Worm (Caenorhabditis elegans) whole organism, young adult: ENCODE results near the gene cest-8.

Source experiments
- B0035.1 ChIP-seq: sonication (generic microtip); optimal IDR thresholded peaks from 2 replicates; lab custom pipeline; 2016; ENCODE audit warnings: missing genetic modification characterization, mild to moderate bottlenecking, missing compliant biosample characterization, missing genotype, missing genetic modification reagents
- C17E4.6 ChIP-seq: fragments of 200-800 bp; sonication (Bioruptor generic); IDR thresholded peaks from 2 replicates; pipeline ENCODE4 v1.3.6; 2022; ENCODE audit warnings: missing genetic modification reagents, missing genetic modification characterization, missing compliant biosample characterization
- F22D6.2 ChIP-seq: sonication (generic microtip); optimal IDR thresholded peaks from 2 replicates; lab custom pipeline; 2016; ENCODE audit warnings: mild to moderate bottlenecking, missing genetic modification characterization, missing compliant biosample characterization
- F33H1.4 ChIP-seq: fragments of 200-800 bp; sonication (Bioruptor generic); IDR thresholded peaks from 2 replicates; pipeline ENCODE4 v1.3.6; 2022; ENCODE audit warnings: missing genetic modification reagents, missing genetic modification characterization, missing compliant biosample characterization
- F49E8.2 ChIP-seq: sonication (generic microtip); optimal IDR thresholded peaks from 3 replicates; lab custom pipeline; 2017; ENCODE audit warnings: missing genetic modification characterization, mild to moderate bottlenecking, missing compliant biosample characterization, antibody characterized with exemption, moderate library complexity; ENCODE audit not compliant: insufficient read depth
- Y95B8A.8 ChIP-seq: fragments of 200-800 bp; sonication (Bioruptor generic); IDR thresholded peaks from 2 replicates; pipeline ENCODE4 v1.3.6; 2022; ENCODE audit warnings: missing genetic modification reagents, missing genetic modification characterization, missing compliant biosample characterization
- akir-1 ChIP-seq: fragments of 200-800 bp; sonication (Bioruptor generic); optimal IDR thresholded peaks from 2 replicates; lab custom pipeline; 2018; ENCODE audit warnings: mild to moderate bottlenecking, missing genetic modification characterization, moderate library complexity, missing compliant biosample characterization
- cebp-2 ChIP-seq: fragments of 200-800 bp; sonication (Bioruptor generic); IDR thresholded peaks from 2 replicates; pipeline ENCODE4 v1.3.6; 2022; ENCODE audit warnings: missing genetic modification characterization, missing compliant biosample characterization
- ceh-27 ChIP-seq: fragments of 200-800 bp; sonication (Bioruptor generic); optimal IDR thresholded peaks from 2 replicates; lab custom pipeline; 2018; ENCODE audit warnings: mild to moderate bottlenecking, missing genetic modification characterization, moderate library complexity, missing compliant biosample characterization
- ceh-91 ChIP-seq: fragments of 200-800 bp; sonication (Bioruptor generic); IDR thresholded peaks from 2 replicates; pipeline ENCODE4 v1.3.6; 2022; ENCODE audit warnings: missing genetic modification reagents, missing genetic modification characterization, missing compliant biosample characterization
- chd-7 ChIP-seq: sonication (generic microtip); optimal IDR thresholded peaks from 2 replicates; lab custom pipeline; 2016; ENCODE audit warnings: mild to moderate bottlenecking, missing genetic modification characterization, moderate library complexity, missing compliant biosample characterization
- efl-1 ChIP-seq: fragments of 150-350 bp; optimal IDR thresholded peaks from 2 replicates; lab custom pipeline; 2014; ENCODE audit warnings: missing biosample characterization, missing genetic modification reagents, missing genetic modification characterization
- ets-4 ChIP-seq: fragments of 200-800 bp; sonication (Bioruptor generic); optimal IDR thresholded peaks from 2 replicates; lab custom pipeline; 2018; ENCODE audit warnings: mild to moderate bottlenecking, missing genetic modification characterization, missing compliant biosample characterization
- hrde-1 ChIP-seq: sonication (generic microtip); optimal IDR thresholded peaks from 2 replicates; lab custom pipeline; 2016; ENCODE audit warnings: missing genetic modification characterization, mild to moderate bottlenecking, missing compliant biosample characterization, moderate library complexity, missing genotype, missing genetic modification reagents, borderline replicate concordance
- lsy-27 ChIP-seq: sonication (generic microtip); optimal IDR thresholded peaks from 2 replicates; lab custom pipeline; 2017; ENCODE audit warnings: missing genetic modification characterization, mild to moderate bottlenecking, missing compliant biosample characterization, antibody characterized with exemption, missing genotype, borderline replicate concordance; ENCODE audit not compliant: insufficient read depth
- mel-28 ChIP-seq: sonication (generic microtip); optimal IDR thresholded peaks from 2 replicates; lab custom pipeline; 2016; ENCODE audit warnings: borderline replicate concordance, mild to moderate bottlenecking, missing genetic modification characterization, missing compliant biosample characterization
- nhr-120 ChIP-seq: fragments of 200-800 bp; sonication (Bioruptor generic); IDR thresholded peaks from 2 replicates; pipeline ENCODE4 v1.3.6; 2022; ENCODE audit warnings: missing genetic modification characterization, missing compliant biosample characterization
- nhr-27 ChIP-seq: fragments of 200-800 bp; sonication (Bioruptor generic); optimal IDR thresholded peaks from 2 replicates; lab custom pipeline; 2018; ENCODE audit warnings: mild to moderate bottlenecking, missing genetic modification characterization, moderate library complexity, missing compliant biosample characterization
- nhr-80 ChIP-seq: sonication (generic microtip); optimal IDR thresholded peaks from 2 replicates; lab custom pipeline; 2016; ENCODE audit warnings: missing genetic modification characterization, missing compliant biosample characterization
- nhr-90 ChIP-seq: sonication (generic microtip); optimal IDR thresholded peaks from 2 replicates; lab custom pipeline; 2016; ENCODE audit warnings: missing genotype, mild to moderate bottlenecking, missing genetic modification characterization, missing compliant biosample characterization
- snpc-4 ChIP-seq, 5 experiments: fragments of 150-350 bp in 1 of 5; sonication (generic microtip) in 4 of 5; optimal IDR thresholded peaks; 2 replicates each; lab custom pipeline; 2014 to 2018; ENCODE audit warnings: missing genetic modification characterization in 5 of 5, missing biosample characterization in 3 of 5, antibody characterized with exemption in 2 of 5, mild to moderate bottlenecking in 2 of 5, missing compliant biosample characterization in 2 of 5, missing genotype in 2 of 5, moderate library complexity in 2 of 5, missing genetic modification reagents in 1 of 5
- somi-1 ChIP-seq: fragments of 200-800 bp; sonication (Bioruptor generic); optimal IDR thresholded peaks from 2 replicates; lab custom pipeline; 2018; ENCODE audit warnings: mild to moderate bottlenecking, missing genetic modification characterization, missing compliant biosample characterization
- tbp1 ChIP-seq: fragments of 200-800 bp; sonication (Bioruptor generic); optimal IDR thresholded peaks from 2 replicates; lab custom pipeline; 2018; ENCODE audit warnings: mild to moderate bottlenecking, missing genetic modification characterization, missing compliant biosample characterization
- ztf-18 ChIP-seq: sonication (generic microtip); optimal IDR thresholded peaks from 2 replicates; lab custom pipeline; 2016; ENCODE audit warnings: missing genotype, mild to moderate bottlenecking, missing genetic modification characterization, missing compliant biosample characterization
- ztf-25 ChIP-seq: fragments of 200-800 bp; sonication (Bioruptor generic); IDR thresholded peaks from 2 replicates; pipeline ENCODE4 v1.3.6; 2022; ENCODE audit warnings: missing genetic modification reagents, missing genetic modification characterization, missing compliant biosample characterization
- ztf-3 ChIP-seq: fragments of 200-800 bp; sonication (Bioruptor generic); optimal IDR thresholded peaks from 2 replicates; lab custom pipeline; 2018; ENCODE audit warnings: mild to moderate bottlenecking, missing genetic modification characterization, missing compliant biosample characterization
- ztf-6 ChIP-seq: fragments of 200-800 bp; sonication (Bioruptor generic); IDR thresholded peaks from 2 replicates; pipeline ENCODE4 v1.3.6; 2022; ENCODE audit warnings: missing genetic modification reagents, missing genetic modification characterization, missing compliant biosample characterization

Gene cest-8

DNA sequence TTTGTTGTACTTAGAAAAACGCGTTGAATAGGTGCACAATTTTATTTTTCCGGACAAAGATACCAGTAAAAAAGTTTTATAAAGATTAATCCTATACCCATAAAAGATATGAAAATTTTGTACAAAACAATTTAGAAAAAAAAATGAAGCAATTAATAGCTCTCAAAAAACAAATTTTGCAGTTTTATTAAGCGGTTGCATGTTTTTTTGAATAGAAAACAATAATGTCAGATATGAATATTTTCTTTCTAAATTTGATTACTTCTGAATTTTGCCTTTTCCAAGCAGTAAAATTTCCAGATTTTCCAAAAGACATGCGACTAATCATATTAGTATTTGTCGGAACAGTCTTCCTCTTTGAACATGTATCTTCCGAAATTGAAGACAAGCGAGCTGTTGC, 2.5 kb upstream of the cest-8 start, which contains the start of gene C23H4.8:
Gene C23H4.8, plus strand, starts transcription at position 301 of the 400 bp plus-strand sequence.
- TF ChIP-seq ztf-3 (no peak), tbp1 (GFP tag; lab: Kevin White, UChicago) (no peak), mel-28 (tag; lab: Kevin White, UChicago) (no peak), F49E8.2 (tag; lab: Kevin White, UChicago) (no peak), nhr-90 (tag; lab: Kevin White, UChicago) (no peak), somi-1 (GFP tag; lab: Kevin White, UChicago) (no peak), ceh-91 (GFP tag; lab: Robert Waterston, UW) (no peak), chd-7 (tag; lab: Kevin White, UChicago) (no peak), lsy-27 (tag; lab: Kevin White, UChicago) (no peak)

DNA sequence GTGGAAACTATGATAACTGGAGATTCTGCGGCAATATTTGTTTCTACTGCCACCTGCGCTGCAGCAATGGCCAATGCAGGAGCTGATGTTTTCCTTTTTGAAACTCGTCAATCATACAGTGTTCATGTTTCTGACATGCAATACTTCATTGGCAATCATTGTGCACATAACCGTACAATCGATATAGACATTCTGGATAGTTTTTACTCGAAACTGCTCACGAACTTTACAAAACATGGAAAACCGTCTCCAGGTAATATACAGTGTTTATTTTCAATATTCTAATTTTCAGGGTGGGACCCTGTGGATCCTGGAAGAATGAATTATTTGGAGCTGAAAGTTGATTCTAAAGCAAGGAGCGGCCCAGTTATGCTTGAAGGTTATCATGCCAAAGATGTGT, 2.4 kb downstream of the cest-8 start, which contains the start of gene cest-9.2:
Gene cest-9.2, plus strand, starts transcription at position 301 of the 400 bp plus-strand sequence.
- TF ChIP-seq cebp-2 (GFP tag; lab: Robert Waterston, UW): no peak
- no peak for TF ChIP-seq mel-28 (tag; lab: Kevin White, UChicago)
- TF ChIP-seq akir-1: no peak
- no peak for TF ChIP-seq ets-4
- no peak for TF ChIP-seq ztf-6 (GFP tag; lab: Robert Waterston, UW)
- no peak for TF ChIP-seq nhr-120 (GFP tag; lab: Robert Waterston, UW)
- TF ChIP-seq B0035.1: no peak
- no peak for TF ChIP-seq C17E4.6 (GFP tag; lab: Robert Waterston, UW)
- no peak for TF ChIP-seq snpc-4 (GFP tag; optimal IDR thresholded peaks at IDR 0.05; lab: Kevin White, UChicago)
- TF ChIP-seq snpc-4 (tag; optimal IDR thresholded peaks at IDR 0.05; lab: Kevin White, UChicago): no peak
- TF ChIP-seq nhr-27 (tag; lab: Kevin White, UChicago): no peak
- TF ChIP-seq, all 124 proteins: peak for 0

- TF ChIP-seq nhr-80 (tag; lab: Kevin White, UChicago) (peak; percentile 38), F22D6.2 (tag; lab: Kevin White, UChicago) (no peak)
- TF ChIP-seq, all 124 proteins: peak for 1
Observed at ce11 chrX:12222723-12223122, 3.3 kb downstream of the cest-8 start.

- TF ChIP-seq ztf-25 (GFP tag; lab: Robert Waterston, UW) (no peak), ceh-27 (GFP tag; lab: Kevin White, UChicago) (no peak), nhr-80 (tag; lab: Kevin White, UChicago) (peak; percentile 10), ztf-6 (GFP tag; lab: Robert Waterston, UW) (no peak)
Observed at ce11 chrX:12225970-12226369, 6.5 kb downstream of the cest-8 start, which contains the start of gene cest-9.1. TSS of gene cest-9.1 (plus strand) at chrX:12226182.

- TF ChIP-seq F33H1.4 (no peak), hrde-1 (tag; lab: Kevin White, UChicago) (no peak), snpc-4 (GFP tag; optimal IDR thresholded peaks at IDR 0.05; lab: Kevin White, UChicago) (no peak), snpc-4 (tag; optimal IDR thresholded peaks at IDR 0.05; lab: Kevin White, UChicago) (peak in 2 of 4 experiments; percentile 79 to 83)
- TF ChIP-seq, all 124 proteins: peak for 1
Observed at ce11 chrX:12227130-12227529, 7.7 kb downstream of the cest-8 start.

DNA sequence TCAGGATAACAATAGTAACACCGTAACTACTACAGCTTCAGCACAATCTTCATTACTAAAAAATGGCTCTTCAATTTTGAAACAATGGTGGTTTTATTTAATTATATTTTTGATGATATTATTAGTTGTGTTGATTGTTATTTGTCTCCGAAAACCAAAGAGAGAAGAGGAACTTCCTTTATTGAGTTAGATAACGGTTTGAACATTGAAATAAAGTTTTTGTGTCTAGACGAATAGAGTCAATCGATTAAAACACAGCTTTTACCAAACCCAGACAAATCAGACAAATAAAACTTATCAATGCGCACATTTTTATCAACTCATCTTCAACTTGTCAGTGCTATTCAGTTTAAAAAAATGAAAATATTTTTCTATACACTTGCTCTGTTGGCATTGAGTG, 10.2 kb downstream of the cest-8 start, which contains the start of gene cest-7:
Gene cest-7, plus strand, starts transcription at position 301 of the 400 bp plus-strand sequence.
- TF ChIP-seq nhr-27 (tag; lab: Kevin White, UChicago) (no peak), efl-1 (GFP tag; lab: Kevin White, UChicago) (no peak), ztf-18 (tag; lab: Kevin White, UChicago) (no peak), ceh-91 (GFP tag; lab: Robert Waterston, UW) (no peak), Y95B8A.8 (GFP tag; lab: Robert Waterston, UW) (no peak)
